Fruit fly (Drosophila melanogaster): ENCODE results near the gene CG32100.

DNA sequence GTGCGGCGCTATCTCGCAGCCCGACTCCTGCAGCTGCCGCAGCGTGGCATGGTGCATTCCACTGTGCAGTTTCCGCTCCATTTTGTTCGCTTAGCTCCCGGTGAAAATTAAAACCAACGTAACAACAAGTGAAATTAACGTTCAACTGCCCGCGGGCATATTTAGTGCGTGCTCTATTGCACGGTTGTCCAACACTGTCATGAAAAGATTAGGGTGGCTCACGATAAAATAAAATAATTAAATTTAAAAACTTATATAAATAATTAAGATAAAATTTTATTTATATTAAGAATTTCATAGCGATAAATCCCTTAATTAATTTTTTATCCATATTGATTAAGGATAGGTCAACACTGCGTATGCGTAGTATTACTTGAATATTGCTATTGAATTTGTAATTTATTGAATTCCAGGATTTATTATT lies 3.9 kb downstream of the CG32100 start, which contains the start of gene Pbgs:
- TF ChIP-seq h (optimal IDR thresholded peaks at IDR 0.05): no peak
- TF ChIP-seq Sin3A (optimal IDR thresholded peaks at IDR 0.05): no peak
- no peak for TF ChIP-seq psq (optimal IDR thresholded peaks at IDR 0.05)
- TF ChIP-seq insv (optimal IDR thresholded peaks at IDR 0.05): no peak
- no peak for TF ChIP-seq Myc (optimal IDR thresholded peaks at IDR 0.05)

All from Kc167 (cell line).